Worm (Caenorhabditis elegans) whole organism, late embryonic: ENCODE results near the gene W04E12.4.

Experiments
- C38D4.7 ChIP-seq: fragments of 200-800 bp; sonication (Bioruptor generic); optimal IDR thresholded peaks from 2 replicates; lab custom pipeline; 2018; ENCODE audit warnings: mild to moderate bottlenecking, missing genetic modification characterization, moderate library complexity, missing compliant biosample characterization
- T23F11.4 ChIP-seq: fragments of 200-800 bp; sonication (Bioruptor generic); optimal IDR thresholded peaks from 2 replicates; lab custom pipeline; 2018; ENCODE audit warnings: mild to moderate bottlenecking, missing genetic modification characterization, missing compliant biosample characterization
- ahr-1 ChIP-seq: sonication (generic microtip); optimal IDR thresholded peaks from 2 replicates; lab custom pipeline; 2016; ENCODE audit warnings: missing genetic modification characterization, missing compliant biosample characterization
- ama-1 ChIP-seq: fragments of 150-350 bp; optimal IDR thresholded peaks from 2 replicates; lab custom pipeline; 2014
- ceh-19 ChIP-seq: fragments of 200-800 bp; sonication (Bioruptor generic); optimal IDR thresholded peaks from 2 replicates; lab custom pipeline; 2018; ENCODE audit warnings: mild to moderate bottlenecking, missing genetic modification characterization, missing compliant biosample characterization
- ceh-6 ChIP-seq: fragments of 200-800 bp; sonication (Bioruptor generic); optimal IDR thresholded peaks from 2 replicates; lab custom pipeline; 2018; ENCODE audit warnings: mild to moderate bottlenecking, missing genetic modification characterization, missing compliant biosample characterization
- ceh-9 ChIP-seq: sonication (generic microtip); optimal IDR thresholded peaks from 2 replicates; lab custom pipeline; 2016; ENCODE audit warnings: mild to moderate bottlenecking, missing genetic modification characterization, inconsistent platforms, missing compliant biosample characterization
- elt-2 ChIP-seq: sonication (generic microtip); optimal IDR thresholded peaks from 2 replicates; lab custom pipeline; 2016; ENCODE audit warnings: missing genetic modification reagents, missing genetic modification characterization, missing compliant biosample characterization
- elt-4 ChIP-seq: sonication (generic microtip); optimal IDR thresholded peaks from 2 replicates; lab custom pipeline; 2016; ENCODE audit warnings: missing genetic modification characterization, missing compliant biosample characterization
- ets-4 ChIP-seq: sonication (generic microtip); optimal IDR thresholded peaks from 2 replicates; lab custom pipeline; 2016; ENCODE audit warnings: missing genetic modification characterization, missing compliant biosample characterization
- fkh-10 ChIP-seq: fragments of 150-350 bp; optimal IDR thresholded peaks from 2 replicates; lab custom pipeline; 2014; ENCODE audit warnings: missing biosample characterization, missing genetic modification reagents, missing genetic modification characterization
- madf-2 ChIP-seq: sonication (generic microtip); optimal IDR thresholded peaks from 2 replicates; lab custom pipeline; 2017; ENCODE audit warnings: missing genetic modification characterization, missing compliant biosample characterization
- pha-4 ChIP-seq: fragments of 150-350 bp; optimal IDR thresholded peaks from 2 replicates; lab custom pipeline; 2018; ENCODE audit warnings: missing biosample characterization, missing genetic modification reagents, missing genetic modification characterization
- tbx-2 ChIP-seq: sonication (generic microtip); optimal IDR thresholded peaks from 2 replicates; lab custom pipeline; 2016; ENCODE audit warnings: missing genetic modification characterization, missing compliant biosample characterization

- no peak for TF ChIP-seq elt-2 (tag; lab: Kevin White, UChicago)
- no peak for TF ChIP-seq C38D4.7
- no peak for TF ChIP-seq tbx-2 (tag; lab: Kevin White, UChicago)
- TF ChIP-seq madf-2, result no peak
- no peak for TF ChIP-seq ets-4 (tag; lab: Kevin White, UChicago)
- no peak for TF ChIP-seq fkh-10
- no peak for TF ChIP-seq elt-4 (tag; lab: Kevin White, UChicago)
- no peak for TF ChIP-seq T23F11.4
- TF ChIP-seq ahr-1 (tag; lab: Kevin White, UChicago), result no peak
- TF ChIP-seq ceh-9 (tag; lab: Kevin White, UChicago), result no peak
- no peak for TF ChIP-seq ceh-19 (GFP tag; lab: Kevin White, UChicago)
- no peak for TF ChIP-seq pha-4 (tag; lab: Kevin White, UChicago)
- no peak for TF ChIP-seq ceh-6 (GFP tag; lab: Kevin White, UChicago)
- TF ChIP-seq ama-1 (lab: Kevin White, UChicago), result no peak
Observed at ce11 chrV:19743305-19743704, at the start of gene W04E12.4.
